Worm (Caenorhabditis elegans) whole organism, late embryonic: Measurements from ENCODE around the gene Y76B12C.3.

Experiments
- C08G9.2 ChIP-seq: sonication (generic microtip); optimal IDR thresholded peaks from 2 replicates; lab custom pipeline; 2016; ENCODE audit warnings: mild to moderate bottlenecking, missing genetic modification characterization, moderate library complexity, missing compliant biosample characterization
- F13H6.1 ChIP-seq: sonication (generic microtip); optimal IDR thresholded peaks from 2 replicates; lab custom pipeline; 2016; ENCODE audit warnings: missing genetic modification characterization, missing compliant biosample characterization
- K02D7.2 ChIP-seq: sonication (generic microtip); optimal IDR thresholded peaks from 2 replicates; lab custom pipeline; 2017; ENCODE audit warnings: mild to moderate bottlenecking, missing genetic modification characterization, missing compliant biosample characterization
- ceh-14 ChIP-seq: sonication (generic microtip); optimal IDR thresholded peaks from 2 replicates; lab custom pipeline; 2016; ENCODE audit warnings: missing genotype, missing genetic modification characterization, missing compliant biosample characterization
- ceh-18 ChIP-seq: sonication (generic microtip); optimal IDR thresholded peaks from 2 replicates; lab custom pipeline; 2016; ENCODE audit warnings: missing genetic modification characterization, missing compliant biosample characterization
- ceh-2 ChIP-seq: sonication (generic microtip); optimal IDR thresholded peaks from 2 replicates; lab custom pipeline; 2016; ENCODE audit warnings: missing genotype, missing genetic modification characterization, missing compliant biosample characterization
- ceh-24 ChIP-seq: sonication (generic microtip); optimal IDR thresholded peaks from 2 replicates; lab custom pipeline; 2016; ENCODE audit warnings: mild to moderate bottlenecking, missing genetic modification characterization, missing compliant biosample characterization
- ceh-45 ChIP-seq: fragments of 200-800 bp; sonication (Bioruptor generic); IDR thresholded peaks from 2 replicates; pipeline ENCODE4 v1.3.6; 2022; ENCODE audit warnings: missing genetic modification reagents, missing genetic modification characterization, missing compliant biosample characterization
- ceh-48 ChIP-seq: sonication (generic microtip); optimal IDR thresholded peaks from 2 replicates; lab custom pipeline; 2016; ENCODE audit warnings: missing genetic modification characterization, inconsistent platforms, missing compliant biosample characterization
- ceh-9 ChIP-seq: sonication (generic microtip); optimal IDR thresholded peaks from 2 replicates; lab custom pipeline; 2016; ENCODE audit warnings: mild to moderate bottlenecking, missing genetic modification characterization, inconsistent platforms, missing compliant biosample characterization
- eyg-1 ChIP-seq: sonication (generic microtip); optimal IDR thresholded peaks from 2 replicates; lab custom pipeline; 2016; ENCODE audit warnings: missing genotype, missing genetic modification characterization, missing compliant biosample characterization
- fkh-6 ChIP-seq: sonication (generic microtip); optimal IDR thresholded peaks from 2 replicates; lab custom pipeline; 2016; ENCODE audit warnings: missing genetic modification characterization, missing compliant biosample characterization
- gmeb-2 ChIP-seq: sonication (generic microtip); optimal IDR thresholded peaks from 2 replicates; lab custom pipeline; 2016; ENCODE audit warnings: missing genetic modification characterization, inconsistent platforms, missing compliant biosample characterization
- hlh-13 ChIP-seq: fragments of 200-800 bp; sonication (Bioruptor generic); optimal IDR thresholded peaks from 2 replicates; lab custom pipeline; 2018; ENCODE audit warnings: mild to moderate bottlenecking, missing genetic modification characterization, missing compliant biosample characterization
- hlh-15 ChIP-seq: sonication (generic microtip); optimal IDR thresholded peaks from 2 replicates; lab custom pipeline; 2016; ENCODE audit warnings: missing genetic modification characterization, missing compliant biosample characterization
- hlh-30 ChIP-seq: sonication (generic microtip); optimal IDR thresholded peaks from 2 replicates; lab custom pipeline; 2017; ENCODE audit warnings: antibody characterized with exemption, missing genetic modification characterization, missing compliant biosample characterization; ENCODE audit not compliant: insufficient read depth
- hlh-6 ChIP-seq: sonication (generic microtip); optimal IDR thresholded peaks from 2 replicates; lab custom pipeline; 2016; ENCODE audit warnings: missing genotype, missing genetic modification characterization, missing compliant biosample characterization
- hlh-8 ChIP-seq: sonication (generic microtip); optimal IDR thresholded peaks from 2 replicates; lab custom pipeline; 2016; ENCODE audit warnings: missing genotype, missing genetic modification characterization, missing compliant biosample characterization
- lim-6 ChIP-seq: sonication (generic microtip); optimal IDR thresholded peaks from 2 replicates; lab custom pipeline; 2016; ENCODE audit warnings: missing genetic modification characterization, missing compliant biosample characterization
- nhr-11 ChIP-seq: fragments of 150-350 bp; optimal IDR thresholded peaks from 2 replicates; lab custom pipeline; 2014; ENCODE audit warnings: missing biosample characterization, missing genetic modification characterization
- nhr-232 ChIP-seq: sonication (generic microtip); optimal IDR thresholded peaks from 2 replicates; lab custom pipeline; 2016; ENCODE audit warnings: missing genetic modification characterization, missing compliant biosample characterization
- odd-2 ChIP-seq: sonication (generic microtip); optimal IDR thresholded peaks from 2 replicates; lab custom pipeline; 2017; ENCODE audit warnings: antibody characterized with exemption, mild to moderate bottlenecking, missing genetic modification characterization, missing compliant biosample characterization
- pag-3 ChIP-seq: sonication (generic microtip); optimal IDR thresholded peaks from 2 replicates; lab custom pipeline; 2016; ENCODE audit warnings: missing compliant biosample characterization, missing genetic modification characterization, borderline replicate concordance
- pax-1 ChIP-seq: fragments of 150-350 bp; optimal IDR thresholded peaks from 2 replicates; lab custom pipeline; 2014; ENCODE audit warnings: missing biosample characterization, missing genetic modification characterization
- pha-2 ChIP-seq: sonication (generic microtip); optimal IDR thresholded peaks from 2 replicates; lab custom pipeline; 2017; ENCODE audit warnings: mild to moderate bottlenecking, missing genetic modification characterization, missing compliant biosample characterization
- pha-4 ChIP-seq: fragments of 150-350 bp; optimal IDR thresholded peaks from 2 replicates; lab custom pipeline; 2018; ENCODE audit warnings: missing biosample characterization, missing genetic modification reagents, missing genetic modification characterization
- sox-4 ChIP-seq: sonication (generic microtip); optimal IDR thresholded peaks from 2 replicates; lab custom pipeline; 2017; ENCODE audit warnings: mild to moderate bottlenecking, missing genetic modification characterization, inconsistent platforms, missing compliant biosample characterization
- tbx-2 ChIP-seq: sonication (generic microtip); optimal IDR thresholded peaks from 2 replicates; lab custom pipeline; 2016; ENCODE audit warnings: missing genetic modification characterization, missing compliant biosample characterization
- ttx-3 ChIP-seq: sonication (generic microtip); optimal IDR thresholded peaks from 2 replicates; lab custom pipeline; 2016; ENCODE audit warnings: missing genetic modification reagents, missing genetic modification characterization, missing compliant biosample characterization
- unc-42 ChIP-seq: sonication (generic microtip); optimal IDR thresholded peaks from 2 replicates; lab custom pipeline; 2016; ENCODE audit warnings: missing genotype, missing genetic modification characterization, missing compliant biosample characterization
- unc-55 ChIP-seq: sonication (generic microtip); optimal IDR thresholded peaks from 2 replicates; lab custom pipeline; 2017; ENCODE audit warnings: missing biosample characterization, missing genetic modification reagents, missing genetic modification characterization
- zip-5 ChIP-seq: sonication (generic microtip); optimal IDR thresholded peaks from 2 replicates; lab custom pipeline; 2016; ENCODE audit warnings: missing genetic modification characterization, missing compliant biosample characterization
- ztf-16 ChIP-seq: sonication (generic microtip); optimal IDR thresholded peaks from 2 replicates; lab custom pipeline; 2017; ENCODE audit warnings: missing genetic modification characterization, missing compliant biosample characterization

Y76B12C.3 gene

DNA sequence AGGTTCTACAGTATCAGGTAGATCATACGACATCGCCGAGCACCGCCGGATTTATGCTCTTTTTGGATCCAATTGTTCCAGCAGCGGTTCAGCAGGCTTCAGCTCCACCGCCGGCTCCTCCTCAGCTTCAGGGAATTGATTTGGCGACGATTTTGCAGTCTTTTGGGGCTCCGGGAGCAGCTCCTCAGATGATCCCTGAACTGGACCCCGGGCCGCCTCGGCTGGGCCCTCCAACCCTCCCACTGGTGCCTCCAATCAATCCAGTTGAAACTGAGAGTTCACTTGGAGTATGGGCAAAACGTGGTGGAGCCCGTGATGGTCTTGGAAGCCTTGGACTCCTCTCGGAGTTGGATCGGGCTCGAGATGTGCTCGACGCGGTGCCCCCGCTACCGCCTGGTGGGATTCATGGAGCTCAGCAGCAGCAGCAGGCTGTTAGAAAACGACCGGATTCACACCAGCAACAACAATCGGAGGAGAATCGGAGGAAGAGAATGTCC, 17.4 kb downstream of the Y76B12C.3 start:
- no peak for TF ChIP-seq nhr-232
- TF ChIP-seq unc-55 (GFP tag; lab: Kevin White, UChicago) = no peak
- TF ChIP-seq ttx-3 (tag; lab: Kevin White, UChicago) = no peak
- TF ChIP-seq ceh-18 = no peak
- TF ChIP-seq ceh-24 = no peak
- no peak for TF ChIP-seq K02D7.2 (tag; lab: Kevin White, UChicago)

ce11 chrIV:1992789-1993188, 19.3 kb downstream of the Y76B12C.3 start, which contains the start of gene xpc-1:
xpc-1 (plus strand) TSS chrIV:1993089.
- TF ChIP-seq eyg-1 (tag; lab: Kevin White, UChicago) (no peak), ceh-9 (no peak), C08G9.2 (tag; lab: Kevin White, UChicago) (no peak), K02D7.2 (tag; lab: Kevin White, UChicago) (no peak), hlh-6 (no peak), F13H6.1 (tag; lab: Kevin White, UChicago) (no peak), pha-4 (no peak), hlh-8 (no peak), ceh-2 (tag; lab: Kevin White, UChicago) (no peak), ceh-18 (no peak), pag-3 (tag; lab: Kevin White, UChicago) (no peak), gmeb-2 (tag; lab: Kevin White, UChicago) (no peak), nhr-11 (tag; lab: Kevin White, UChicago) (no peak), ceh-45 (GFP tag; lab: Robert Waterston, UW) (no peak), tbx-2 (tag; lab: Kevin White, UChicago) (no peak), hlh-30 (no peak), ceh-14 (no peak)

DNA sequence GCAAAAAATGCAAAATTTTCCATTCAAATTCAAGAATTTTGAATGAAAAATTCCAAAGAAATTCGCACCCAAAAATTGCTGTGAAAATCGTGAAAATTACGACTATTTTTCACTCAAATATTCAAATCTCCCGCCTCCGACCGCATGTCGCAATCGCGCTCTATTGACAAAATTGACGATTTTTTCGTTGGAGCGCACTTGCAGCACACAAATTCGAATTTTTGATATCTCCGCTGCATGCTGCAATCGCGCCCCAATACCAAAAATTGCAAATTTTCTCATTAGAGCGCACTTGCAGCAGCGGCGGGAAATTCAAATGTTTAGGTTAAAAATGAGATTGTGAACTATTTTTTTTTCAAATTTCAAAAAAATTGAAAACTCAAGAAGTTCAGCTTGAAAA, 24.3 kb downstream of the Y76B12C.3 start:
- TF ChIP-seq ttx-3 (tag; lab: Kevin White, UChicago) (no peak), C08G9.2 (tag; lab: Kevin White, UChicago) (no peak), pha-2 (tag; lab: Kevin White, UChicago) (no peak), sox-4 (no peak), hlh-15 (tag; lab: Kevin White, UChicago) (no peak), ceh-18 (no peak), pax-1 (tag; lab: Kevin White, UChicago) (no peak), pag-3 (tag; lab: Kevin White, UChicago) (no peak), fkh-6 (tag; lab: Kevin White, UChicago) (no peak), nhr-232 (no peak), nhr-11 (tag; lab: Kevin White, UChicago) (no peak), gmeb-2 (tag; lab: Kevin White, UChicago) (no peak), ztf-16 (tag; lab: Kevin White, UChicago) (no peak), unc-42 (tag; lab: Kevin White, UChicago) (no peak), odd-2 (tag; lab: Kevin White, UChicago) (no peak), hlh-13 (GFP tag; lab: Kevin White, UChicago) (no peak), ceh-48 (tag; lab: Kevin White, UChicago) (no peak), unc-55 (GFP tag; lab: Kevin White, UChicago) (no peak), lim-6 (tag; lab: Kevin White, UChicago) (no peak), zip-5 (tag; lab: Kevin White, UChicago) (no peak)

ce11 chrIV:2002290-2002689, 28.8 kb downstream of the Y76B12C.3 start:
- no peak for TF ChIP-seq zip-5 (tag; lab: Kevin White, UChicago)

ce11 chrIV:2008920-2009319, 35.4 kb downstream of the Y76B12C.3 start:
- no peak for TF ChIP-seq unc-55 (GFP tag; lab: Kevin White, UChicago)
- no peak for TF ChIP-seq ceh-24
- TF ChIP-seq hlh-6 = no peak
- TF ChIP-seq C08G9.2 (tag; lab: Kevin White, UChicago) = no peak
- TF ChIP-seq hlh-15 (tag; lab: Kevin White, UChicago) = no peak
